Worm (Caenorhabditis elegans) whole organism, midembryonic: ENCODE data around the gene sqv-7.

Experiments
- T22C8.4 ChIP-seq: fragments of 200-800 bp; sonication (Bioruptor generic); IDR thresholded peaks from 2 replicates; pipeline ENCODE4 v1.3.6; 2022; ENCODE audit warnings: missing genetic modification characterization, missing compliant biosample characterization
- cog-1 ChIP-seq: sonication (generic microtip); optimal IDR thresholded peaks from 2 replicates; lab custom pipeline; 2016; ENCODE audit warnings: missing genetic modification characterization, missing compliant biosample characterization
- flt-1 ChIP-seq: fragments of 200-800 bp; sonication (Bioruptor generic); IDR thresholded peaks from 2 replicates; pipeline ENCODE4 v1.3.6; 2022; ENCODE audit warnings: missing genetic modification characterization, missing compliant biosample characterization
- klf-2 ChIP-seq: fragments of 200-800 bp; sonication (Bioruptor generic); conservative IDR thresholded peaks from 2 replicates; pipeline ENCODE4 v1.3.6; 2022; ENCODE audit warnings: missing genetic modification reagents, missing genetic modification characterization, missing compliant biosample characterization
- med-1 ChIP-seq: sonication (generic microtip); optimal IDR thresholded peaks from 2 replicates; lab custom pipeline; 2017; ENCODE audit warnings: missing genetic modification characterization, mild to moderate bottlenecking, missing compliant biosample characterization, antibody characterized with exemption, missing genetic modification reagents; ENCODE audit not compliant: insufficient read depth
- ref-1 ChIP-seq: fragments of 200-800 bp; sonication (Bioruptor generic); conservative IDR thresholded peaks from 2 replicates; pipeline ENCODE4 v1.3.6; 2022; ENCODE audit warnings: missing genetic modification reagents, missing genetic modification characterization, missing compliant biosample characterization
- tab-1 ChIP-seq: fragments of 200-800 bp; sonication (Bioruptor generic); IDR thresholded peaks from 2 replicates; pipeline ENCODE4 v1.3.6; 2022; ENCODE audit warnings: missing genetic modification characterization, missing compliant biosample characterization
- ztf-23 ChIP-seq: fragments of 200-800 bp; sonication (Bioruptor generic); IDR thresholded peaks from 2 replicates; pipeline ENCODE4 v1.3.6; 2022; ENCODE audit warnings: missing genetic modification reagents, missing genetic modification characterization, missing compliant biosample characterization
- ztf-29 ChIP-seq: fragments of 200-800 bp; sonication (Bioruptor generic); IDR thresholded peaks from 2 replicates; pipeline ENCODE4 v1.3.6; 2022; ENCODE audit warnings: missing genetic modification reagents, missing genetic modification characterization, missing compliant biosample characterization

sqv-7 gene

DNA sequence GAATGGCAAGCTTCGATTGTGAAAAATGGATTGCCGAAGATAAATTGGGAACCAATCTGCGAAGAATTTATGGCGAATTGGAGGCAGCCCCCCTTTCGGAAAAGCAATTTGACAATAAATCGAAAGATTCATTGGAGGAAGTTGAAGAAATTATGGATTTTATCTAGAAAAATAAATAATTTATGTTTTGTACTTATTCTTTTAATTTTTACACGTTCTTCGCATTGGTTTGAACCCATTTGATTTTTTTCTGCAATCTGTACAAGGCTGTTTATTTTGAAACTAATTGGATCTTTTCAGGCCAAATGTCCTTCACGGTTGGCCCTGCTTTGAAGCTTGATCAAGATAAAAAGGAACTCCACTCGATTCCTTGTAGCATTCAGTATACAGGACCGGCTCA, 40.5 kb upstream of the sqv-7 start, which contains the start of gene ZK1127.13:
ZK1127.13 (plus strand) TSS at position 301 of the 400 bp plus-strand sequence.
- no peak for TF ChIP-seq flt-1
- TF ChIP-seq tab-1 (GFP tag; lab: Robert Waterston, UW), result no peak
- TF ChIP-seq med-1, result no peak
- TF ChIP-seq ref-1 (GFP tag; lab: Robert Waterston, UW), result no peak
- TF ChIP-seq cog-1 (tag; lab: Kevin White, UChicago), result no peak
- no peak for TF ChIP-seq T22C8.4 (GFP tag; lab: Robert Waterston, UW)
- no peak for TF ChIP-seq klf-2 (GFP tag; lab: Robert Waterston, UW)
- no peak for TF ChIP-seq ztf-23
- no peak for TF ChIP-seq ztf-29 (GFP tag; lab: Robert Waterston, UW)

DNA sequence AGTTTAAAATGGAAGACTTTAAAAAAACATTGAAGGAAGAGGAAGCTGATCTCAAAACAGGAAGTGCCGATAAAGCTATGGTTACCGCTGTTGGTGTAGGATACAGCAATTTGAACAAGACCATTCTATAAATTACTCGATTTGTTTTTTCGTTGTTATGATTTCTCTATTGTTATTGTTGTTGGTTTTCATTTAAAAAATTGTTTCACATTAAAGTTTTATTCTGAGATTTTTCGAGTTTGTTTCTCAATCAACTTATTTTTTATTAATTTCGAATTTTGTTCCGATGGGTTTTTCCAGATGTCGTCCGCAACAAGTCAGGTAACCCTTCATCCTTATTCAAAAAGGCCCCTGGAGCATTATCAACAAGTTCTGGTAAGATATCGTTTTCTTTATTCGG, 39.3 kb upstream of the sqv-7 start, which contains the start of gene ZK1127.12:
ZK1127.12 (plus strand) TSS at position 301 of the 400 bp plus-strand sequence.
- no peak for TF ChIP-seq T22C8.4 (GFP tag; lab: Robert Waterston, UW)
- no peak for TF ChIP-seq med-1
- no peak for TF ChIP-seq ztf-23

DNA sequence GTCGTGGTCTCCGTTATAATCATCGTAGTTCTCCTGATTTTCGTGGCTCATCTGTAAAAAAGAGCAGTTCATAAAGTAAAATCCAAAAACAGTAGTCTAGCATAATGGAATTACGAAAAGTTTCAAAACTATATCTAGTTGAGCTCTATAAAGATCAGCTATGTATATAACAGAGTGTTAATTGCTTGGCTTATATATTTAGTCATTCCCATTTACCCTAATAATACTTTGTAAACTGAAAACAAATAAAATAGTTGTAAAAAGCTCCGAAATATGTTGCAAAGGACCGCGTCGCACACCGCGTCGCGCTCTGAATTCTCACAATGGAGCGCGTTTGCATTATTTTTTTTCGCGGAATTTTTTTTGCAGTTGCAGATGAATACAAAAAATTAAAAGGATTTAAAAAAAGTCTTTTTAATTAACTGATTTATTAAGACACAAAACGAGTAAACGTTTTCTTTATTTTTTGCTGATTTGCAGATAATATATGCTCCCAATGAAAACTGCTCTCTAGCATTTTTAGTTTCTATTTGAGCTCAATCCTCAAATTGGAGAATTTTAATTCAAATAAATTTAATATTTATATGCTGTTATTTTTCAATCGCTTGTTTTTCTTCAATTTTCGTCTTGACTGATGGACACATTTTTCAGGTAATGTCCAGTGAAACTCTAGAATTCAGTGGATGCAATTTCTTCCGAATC, 37.7 kb upstream of the sqv-7 start, which contains the start of the genes tcer-1 and ZK1127.5:
tcer-1 (minus strand) TSS at position 51 of the 702 bp plus-strand sequence.
ZK1127.5 (plus strand) TSS at position 652 of the 702 bp plus-strand sequence.
- TF ChIP-seq ztf-29 (GFP tag; lab: Robert Waterston, UW), result no peak
- no peak for TF ChIP-seq klf-2 (GFP tag; lab: Robert Waterston, UW)
- no peak for TF ChIP-seq med-1
- no peak for TF ChIP-seq tab-1 (GFP tag; lab: Robert Waterston, UW)
- TF ChIP-seq cog-1 (tag; lab: Kevin White, UChicago), result no peak
- TF ChIP-seq flt-1, result no peak
- TF ChIP-seq ztf-23, result no peak
- no peak for TF ChIP-seq ref-1 (GFP tag; lab: Robert Waterston, UW)
- no peak for TF ChIP-seq T22C8.4 (GFP tag; lab: Robert Waterston, UW)

DNA sequence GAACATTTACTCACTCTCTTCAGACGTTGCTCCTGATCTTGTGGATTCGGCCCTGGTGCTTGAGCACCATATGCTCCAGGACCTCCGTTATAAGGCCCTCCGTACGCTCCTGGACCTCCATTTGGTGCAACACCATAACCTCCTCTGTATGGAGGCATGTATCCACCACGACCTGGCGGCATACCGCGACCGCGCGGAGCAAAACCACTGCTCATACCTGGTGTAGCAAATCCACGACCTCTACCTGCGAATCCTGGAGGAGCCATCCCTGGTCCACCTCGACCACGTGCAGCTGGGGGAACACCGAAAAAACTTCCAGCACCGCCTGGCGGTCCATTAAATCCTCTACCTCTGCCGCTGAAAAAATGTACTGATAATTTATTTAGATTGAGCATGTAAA, 37.0 kb upstream of the sqv-7 start:
- TF ChIP-seq tab-1 (GFP tag; lab: Robert Waterston, UW) (0 out of 2 replicates have a peak, but pooled peaks have one; percentile 59), flt-1 (no peak), med-1 (no peak)

DNA sequence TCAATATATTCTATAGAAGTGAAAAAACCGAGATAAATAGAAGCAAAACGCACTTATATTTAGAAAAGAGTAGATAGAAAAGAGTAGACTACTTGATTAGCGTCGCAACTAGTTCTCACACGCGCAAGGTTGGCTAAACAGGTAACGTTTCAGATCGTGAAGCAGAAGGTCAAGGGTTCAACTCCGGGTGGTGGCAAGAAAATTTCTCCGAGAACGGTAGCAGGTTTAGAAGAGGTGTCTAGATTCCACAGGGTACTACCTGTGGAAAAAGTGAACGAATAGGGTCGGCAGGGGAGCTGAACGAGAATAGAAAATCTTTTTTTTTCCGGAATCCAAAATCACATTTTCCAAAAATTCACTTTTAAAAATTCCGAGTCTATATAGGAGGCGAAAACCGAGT, 29.6 kb upstream of the sqv-7 start:
- TF ChIP-seq ztf-23 (peak; percentile 49; the same call in 1 of the 2 replicates), tab-1 (GFP tag; lab: Robert Waterston, UW) (peak; percentile 15; the same call in 1 of the 2 replicates), ref-1 (GFP tag; lab: Robert Waterston, UW) (0 out of 2 replicates have a peak, but pooled peaks have one; percentile 34), flt-1 (peak; percentile 72; the same call in 1 of the 2 replicates), klf-2 (GFP tag; lab: Robert Waterston, UW) (0 out of 2 replicates have a peak, but pooled peaks have one; percentile 19)

DNA sequence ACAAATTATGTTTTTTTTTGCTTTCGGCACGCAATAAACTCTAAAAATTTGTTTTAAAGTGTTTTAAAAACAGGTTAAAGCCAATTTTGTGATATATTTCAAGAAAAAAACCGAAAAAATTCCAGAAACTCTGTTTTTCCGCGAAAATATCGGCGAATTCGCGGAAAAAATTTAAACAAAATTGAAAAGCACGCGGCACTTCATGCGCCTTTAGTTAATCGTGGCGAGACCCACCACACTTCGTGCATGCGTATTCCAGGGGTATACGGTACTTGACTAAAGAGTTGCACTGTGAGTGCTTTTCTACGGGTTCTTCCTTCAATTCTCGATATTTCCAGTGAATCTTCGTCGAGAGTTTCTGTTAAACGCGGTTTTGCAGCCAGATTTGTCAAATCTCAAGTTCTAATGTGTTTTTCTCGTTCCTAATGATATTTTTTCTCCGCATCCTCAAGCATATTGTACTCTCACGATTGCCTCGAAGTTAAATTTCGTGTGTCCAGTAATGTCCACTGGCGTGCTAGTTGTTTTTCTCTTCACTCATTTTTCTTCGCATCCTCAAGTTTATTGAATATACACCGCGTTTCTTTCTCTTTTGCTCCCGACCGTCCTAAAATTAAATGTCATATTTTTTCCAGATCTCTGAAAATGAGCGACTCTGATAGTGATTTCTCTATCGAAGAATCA, 25.3 kb upstream of the sqv-7 start, which contains the start of gene cin-4:
cin-4 (plus strand) TSS at position 634 of the 684 bp plus-strand sequence.
- TF ChIP-seq ztf-23, result no peak
- no peak for TF ChIP-seq med-1
- TF ChIP-seq ref-1 (GFP tag; lab: Robert Waterston, UW), result no peak
- TF ChIP-seq tab-1 (GFP tag; lab: Robert Waterston, UW), result no peak

DNA sequence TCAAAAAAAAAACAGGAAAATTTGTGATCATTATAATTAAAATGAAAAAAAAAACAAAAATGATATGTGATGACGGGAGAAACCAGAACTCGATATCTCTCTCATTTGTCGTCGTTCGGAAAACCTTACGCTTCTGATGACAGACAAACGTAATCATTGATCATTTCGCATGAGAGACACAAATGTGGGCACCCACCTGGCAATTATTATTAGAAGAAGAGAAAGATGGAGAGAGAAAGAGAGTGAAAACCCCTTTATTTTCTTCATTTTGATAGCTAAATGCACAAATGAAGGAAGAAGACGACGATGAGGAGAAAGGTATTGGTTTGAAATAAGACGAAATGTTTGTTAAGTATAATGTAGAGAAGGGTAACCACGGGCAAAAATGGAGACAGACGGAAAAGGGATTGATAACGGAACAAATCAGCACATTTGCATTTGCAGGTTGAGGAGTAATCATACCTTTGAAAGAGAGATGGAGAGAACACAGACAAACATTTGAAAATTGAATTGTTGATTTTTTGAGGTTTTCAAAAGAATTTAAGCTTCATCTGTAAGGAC, 18.7 kb upstream of the sqv-7 start:
- no peak for TF ChIP-seq T22C8.4 (GFP tag; lab: Robert Waterston, UW)
- no peak for TF ChIP-seq med-1
- no peak for TF ChIP-seq ztf-23
- TF ChIP-seq klf-2 (GFP tag; lab: Robert Waterston, UW), result no peak
- TF ChIP-seq flt-1, result no peak
- TF ChIP-seq ref-1 (GFP tag; lab: Robert Waterston, UW), result no peak
- no peak for TF ChIP-seq ztf-29 (GFP tag; lab: Robert Waterston, UW)
- TF ChIP-seq cog-1 (tag; lab: Kevin White, UChicago), result no peak
- no peak for TF ChIP-seq tab-1 (GFP tag; lab: Robert Waterston, UW)

DNA sequence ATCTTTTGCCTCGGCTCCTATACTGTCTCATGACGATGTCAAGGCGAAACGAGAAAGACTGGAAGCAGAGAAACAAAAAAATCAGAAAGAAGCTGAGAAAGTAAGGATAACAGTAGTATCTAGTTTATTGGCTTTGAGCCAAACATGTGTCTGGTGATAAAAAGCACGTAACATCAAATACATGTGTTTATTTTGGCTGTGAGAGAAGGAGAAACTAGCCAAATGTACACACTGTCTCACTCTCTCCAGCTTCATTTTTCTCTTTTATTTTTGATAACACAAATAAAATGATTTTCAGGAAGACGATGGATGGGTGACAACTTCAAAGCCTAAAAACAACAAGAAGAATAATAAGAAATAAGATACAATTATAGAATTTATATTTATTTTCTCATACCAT, 17.0 kb upstream of the sqv-7 start:
- TF ChIP-seq ztf-23, result no peak
- no peak for TF ChIP-seq klf-2 (GFP tag; lab: Robert Waterston, UW)
- TF ChIP-seq tab-1 (GFP tag; lab: Robert Waterston, UW), result no peak
- no peak for TF ChIP-seq flt-1
- TF ChIP-seq cog-1 (tag; lab: Kevin White, UChicago), result no peak
- no peak for TF ChIP-seq T22C8.4 (GFP tag; lab: Robert Waterston, UW)
- no peak for TF ChIP-seq ztf-29 (GFP tag; lab: Robert Waterston, UW)
- TF ChIP-seq med-1, result no peak

DNA sequence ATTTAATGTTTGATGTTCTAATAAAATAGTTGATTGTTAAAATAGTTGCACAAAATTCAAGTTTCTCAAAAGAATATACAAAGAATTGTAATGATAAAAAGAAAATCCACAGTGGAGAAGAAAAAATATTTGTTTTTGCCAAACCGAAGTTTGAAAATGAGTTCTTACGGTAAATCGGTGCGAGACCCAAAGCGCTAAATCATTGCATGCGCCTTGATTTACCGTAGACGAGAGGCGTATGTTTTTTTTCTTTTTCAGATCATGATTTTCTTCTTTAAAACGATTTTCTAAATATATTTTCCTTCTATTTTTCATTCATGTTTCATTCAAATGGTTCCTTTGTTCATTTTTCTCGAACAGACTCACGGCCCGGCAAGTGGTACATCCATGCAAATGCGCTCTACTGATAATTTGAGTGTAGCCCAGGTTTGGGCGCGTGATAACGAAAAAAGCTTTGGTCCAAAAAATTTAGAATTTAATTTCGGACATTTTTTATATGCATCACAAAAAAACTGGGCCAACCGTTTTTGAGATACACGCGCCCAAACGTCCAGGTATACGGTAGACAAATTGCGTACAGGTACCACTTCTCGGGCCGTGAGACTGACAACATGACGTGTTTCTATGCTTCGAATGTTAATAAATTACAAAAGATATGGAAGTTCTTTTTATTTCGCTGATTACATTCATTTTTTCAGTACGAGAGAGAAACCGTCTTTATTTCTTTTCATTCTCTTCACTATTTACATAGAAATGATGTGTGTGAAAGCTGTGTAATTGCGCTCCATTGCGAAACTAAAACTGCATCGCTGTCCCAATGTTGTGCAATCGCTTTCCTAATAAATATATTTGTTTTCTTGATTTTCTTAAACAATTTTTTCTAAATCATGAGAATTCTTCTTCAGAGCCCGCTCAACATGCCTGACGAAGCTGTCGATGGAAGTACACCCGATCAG, 12.7 kb upstream of the sqv-7 start, which contains the start of gene znf-598:
znf-598 (plus strand) TSS at position 906 of the 956 bp plus-strand sequence.
- no peak for TF ChIP-seq tab-1 (GFP tag; lab: Robert Waterston, UW)
- TF ChIP-seq ztf-29 (GFP tag; lab: Robert Waterston, UW), result no peak
- no peak for TF ChIP-seq ztf-23
- TF ChIP-seq ref-1 (GFP tag; lab: Robert Waterston, UW), result no peak
- no peak for TF ChIP-seq T22C8.4 (GFP tag; lab: Robert Waterston, UW)
- TF ChIP-seq cog-1 (tag; lab: Kevin White, UChicago), result peak; percentile 4
- no peak for TF ChIP-seq flt-1
